Worm (Caenorhabditis elegans): ENCODE data around the gene F20D6.6.

ce11 chrV:8210527-8210926 is 50.8 kb downstream of the F20D6.6 start:
- TF ChIP-seq nhr-11 (tag; optimal IDR thresholded peaks at IDR 0.05), result no peak
- TF ChIP-seq fkh-10 (GFP tag; optimal IDR thresholded peaks at IDR 0.05), result no peak
- no peak for TF ChIP-seq ama-1 (optimal IDR thresholded peaks at IDR 0.05)
- no peak for TF ChIP-seq ets-5 (GFP tag; IDR thresholded peaks at IDR 0.05)
- no peak for TF ChIP-seq snpc-4 (tag; optimal IDR thresholded peaks at IDR 0.05)
- TF ChIP-seq pqm-1 (tag; optimal IDR thresholded peaks at IDR 0.05), result no peak
- TF ChIP-seq mdl-1 (tag; optimal IDR thresholded peaks at IDR 0.05), result no peak

Measured in whole organism, L1 larva.